Worm (Caenorhabditis elegans): ENCODE measurements around the gene ZK829.1.

- TF ChIP-seq hmg-4 (GFP tag; optimal IDR thresholded peaks at IDR 0.05) (no peak), flt-1 (GFP tag; IDR thresholded peaks at IDR 0.05) (no peak), ceh-13 (GFP tag; optimal IDR thresholded peaks at IDR 0.05) (no peak), tra-4 (tag; optimal IDR thresholded peaks at IDR 0.05) (no peak), sea-1 (GFP tag; conservative IDR thresholded peaks at IDR 0.05) (no peak), pes-1 (GFP tag; IDR thresholded peaks at IDR 0.05) (no peak), tbx-11 (GFP tag; IDR thresholded peaks at IDR 0.05) (no peak), tbx-37 (GFP tag; conservative IDR thresholded peaks at IDR 0.05) (no peak), ama-1 (optimal IDR thresholded peaks at IDR 0.05) (no peak), scrt-1 (GFP tag; IDR thresholded peaks at IDR 0.05) (no peak), F13C5.2 (tag; optimal IDR thresholded peaks at IDR 0.05) (no peak), hnd-1 (tag; optimal IDR thresholded peaks at IDR 0.05) (no peak), hmbx-1 (tag; optimal IDR thresholded peaks at IDR 0.05) (no peak)
Measured at ce11 chrIV:11919067-11919466, 23.1 kb downstream of the ZK829.1 start.
